Worm (Caenorhabditis elegans): ENCODE measurements around the gene T26G10.5.
"Not testable (repeated sequence)": the region's sequence is repeated elsewhere in the genome, so short reads cannot be mapped to it uniquely, and the experiment has no call there.

ce11 chrIII:9420231-9420630 lies 6.0 kb downstream of the T26G10.5 start, which contains the start of gene T26G10.4:
- not testable (repeated sequence) for TF ChIP-seq aly-2 (tag; optimal IDR thresholded peaks at IDR 0.05); nfya-1 (tag; optimal IDR thresholded peaks at IDR 0.05; ENCODE audit: insufficient read depth); unc-62 (GFP tag; optimal IDR thresholded peaks at IDR 0.05); unc-39 (tag; optimal IDR thresholded peaks at IDR 0.05); pqm-1 (tag; optimal IDR thresholded peaks at IDR 0.05); elt-1 (tag; optimal IDR thresholded peaks at IDR 0.05); ZK546.5 (tag; optimal IDR thresholded peaks at IDR 0.05); nhr-25 (tag; optimal IDR thresholded peaks at IDR 0.05); snpc-4 (tag; optimal IDR thresholded peaks at IDR 0.05)
